Fruit fly (Drosophila melanogaster) whole organism, embryonic: ENCODE data around the gene CG32462.

Source experiments
- Abd-B ChIP-seq: fragments of 200-800 bp; sonication (Bioruptor generic); optimal IDR thresholded peaks from 2 replicates; lab custom pipeline; 2018; ENCODE audit warnings: missing biosample characterization, mild to moderate bottlenecking, missing genetic modification characterization, moderate library complexity
- C15 ChIP-seq: fragments of 200-800 bp; sonication (Bioruptor generic); IDR thresholded peaks from 3 replicates; pipeline ENCODE4 v1.3.6; 2022; ENCODE audit warnings: missing biosample characterization, missing genetic modification characterization
- CG10267 ChIP-seq: fragments of 200-800 bp; sonication (Bioruptor generic); optimal IDR thresholded peaks from 2 replicates; lab custom pipeline; 2018; ENCODE audit warnings: missing biosample characterization, mild to moderate bottlenecking, missing genetic modification characterization, moderate library complexity
- CG10274 ChIP-seq: fragments of 200-800 bp; sonication (Bioruptor generic); optimal IDR thresholded peaks from 3 replicates; lab custom pipeline; 2017; ENCODE audit warnings: missing biosample characterization, mild to moderate bottlenecking, missing genetic modification characterization
- CG11696 ChIP-seq: fragments of 200-800 bp; sonication (Bioruptor generic); IDR thresholded peaks from 2 replicates; pipeline ENCODE4 v1.3.6; 2022; ENCODE audit warnings: missing biosample characterization, missing genetic modification characterization
- CG12659 ChIP-seq: fragments of 200-800 bp; sonication (Bioruptor generic); optimal IDR thresholded peaks from 3 replicates; lab custom pipeline; 2017; ENCODE audit warnings: mild to moderate bottlenecking, missing biosample characterization, missing genetic modification reagents, missing genetic modification characterization
- CG12744 ChIP-seq: fragments of 200-800 bp; sonication (Bioruptor generic); optimal IDR thresholded peaks from 2 replicates; lab custom pipeline; 2016; ENCODE audit warnings: missing biosample characterization, missing genetic modification characterization
- CG14860 ChIP-seq: fragments of 200-800 bp; sonication (Bioruptor generic); IDR thresholded peaks from 3 replicates; pipeline ENCODE4 v1.3.6; 2022; ENCODE audit warnings: missing biosample characterization, missing genetic modification characterization; ENCODE audit not compliant: partially characterized antibody
- CG15269 ChIP-seq: fragments of 200-800 bp; sonication (Bioruptor generic); optimal IDR thresholded peaks from 2 replicates; lab custom pipeline; 2018; ENCODE audit warnings: missing biosample characterization, mild to moderate bottlenecking, missing genetic modification characterization, moderate library complexity
- CG1647 ChIP-seq: fragments of 200-800 bp; sonication (Bioruptor generic); optimal IDR thresholded peaks from 3 replicates; lab custom pipeline; 2016; ENCODE audit warnings: missing biosample characterization, missing genetic modification characterization
- CG17186 ChIP-seq: fragments of 200-800 bp; sonication (Bioruptor generic); optimal IDR thresholded peaks from 3 replicates; lab custom pipeline; 2017; ENCODE audit warnings: missing biosample characterization, missing genetic modification reagents, missing genetic modification characterization
- CG17359 ChIP-seq: fragments of 200-800 bp; sonication (Bioruptor generic); optimal IDR thresholded peaks from 3 replicates; lab custom pipeline; 2018; ENCODE audit warnings: missing biosample characterization, mild to moderate bottlenecking, missing genetic modification characterization, moderate library complexity
- CG17568 ChIP-seq: fragments of 200-800 bp; sonication (Bioruptor generic); optimal IDR thresholded peaks from 2 replicates; lab custom pipeline; 2018; ENCODE audit warnings: missing biosample characterization, mild to moderate bottlenecking, missing genetic modification characterization, moderate library complexity
- CG17612 ChIP-seq: fragments of 200-800 bp; sonication (Bioruptor generic); IDR thresholded peaks from 2 replicates; pipeline ENCODE4 v1.3.6; 2022; ENCODE audit warnings: missing biosample characterization, missing genetic modification characterization
- CG18476 ChIP-seq: fragments of 200-800 bp; sonication (Bioruptor generic); optimal IDR thresholded peaks from 2 replicates; lab custom pipeline; 2016; ENCODE audit warnings: missing biosample characterization, mild to moderate bottlenecking, missing genetic modification characterization
- CG2129 ChIP-seq: fragments of 200-800 bp; sonication (Bioruptor generic); IDR thresholded peaks from 2 replicates; pipeline ENCODE4 v1.3.6; 2022; ENCODE audit warnings: missing biosample characterization, missing genetic modification characterization; ENCODE audit not compliant: partially characterized antibody
- CG2202 ChIP-seq: fragments of 200-800 bp; sonication (Bioruptor generic); optimal IDR thresholded peaks from 2 replicates; lab custom pipeline; 2018; ENCODE audit warnings: missing biosample characterization, mild to moderate bottlenecking, missing genetic modification characterization
- CG2712 ChIP-seq: fragments of 200-800 bp; optimal IDR thresholded peaks from 3 replicates; lab custom pipeline; 2019; ENCODE audit warnings: missing biosample characterization, mild to moderate bottlenecking, missing genetic modification characterization, moderate library complexity
- CG4730 ChIP-seq: fragments of 200-800 bp; sonication (Bioruptor generic); IDR thresholded peaks from 2 replicates; pipeline ENCODE4 v1.3.6; 2022; ENCODE audit warnings: missing biosample characterization, missing genetic modification characterization
- CG6689 ChIP-seq: fragments of 200-800 bp; sonication (Bioruptor generic); IDR thresholded peaks from 2 replicates; pipeline ENCODE4 v1.3.6; 2022; ENCODE audit warnings: missing biosample characterization, missing genetic modification characterization
- CG6765 ChIP-seq: fragments of 200-800 bp; sonication (Bioruptor generic); optimal IDR thresholded peaks from 3 replicates; lab custom pipeline; 2017; ENCODE audit warnings: missing biosample characterization, mild to moderate bottlenecking, missing genetic modification characterization
- CG7745 ChIP-seq: fragments of 200-800 bp; sonication (Bioruptor generic); optimal IDR thresholded peaks from 2 replicates; lab custom pipeline; 2018; ENCODE audit warnings: missing biosample characterization, mild to moderate bottlenecking, missing genetic modification characterization, moderate library complexity
- CG9817 ChIP-seq: fragments of 200-800 bp; sonication (Bioruptor generic); optimal IDR thresholded peaks from 2 replicates; lab custom pipeline; 2018; ENCODE audit warnings: missing biosample characterization, mild to moderate bottlenecking, missing genetic modification characterization, moderate library complexity
- Dad ChIP-seq: fragments of 200-800 bp; sonication (Bioruptor generic); optimal IDR thresholded peaks from 3 replicates; lab custom pipeline; 2016; ENCODE audit warnings: missing biosample characterization, missing genetic modification characterization
- Deaf1 ChIP-seq: fragments of 200-800 bp; optimal IDR thresholded peaks from 3 replicates; lab custom pipeline; 2019; ENCODE audit warnings: missing biosample characterization, mild to moderate bottlenecking, missing genetic modification characterization, moderate library complexity
- Gsc ChIP-seq: fragments of 200-800 bp; sonication (Bioruptor generic); IDR thresholded peaks from 2 replicates; pipeline ENCODE4 v1.3.6; 2022; ENCODE audit warnings: missing biosample characterization, missing genetic modification characterization
- Hey ChIP-seq: fragments of 200-800 bp; sonication (Bioruptor generic); optimal IDR thresholded peaks from 3 replicates; lab custom pipeline; 2018; ENCODE audit warnings: missing biosample characterization, mild to moderate bottlenecking, missing genetic modification characterization
- Myb ChIP-seq: fragments of 200-800 bp; sonication (Bioruptor generic); optimal IDR thresholded peaks from 2 replicates; lab custom pipeline; 2016; ENCODE audit warnings: missing biosample characterization, missing genetic modification characterization
- Ptx1 ChIP-seq: fragments of 200-800 bp; sonication (Bioruptor generic); IDR thresholded peaks from 2 replicates; pipeline ENCODE4 v1.3.6; 2022; ENCODE audit warnings: missing biosample characterization, missing genetic modification characterization
- Scr ChIP-seq: fragments of 200-800 bp; sonication (Bioruptor generic); IDR thresholded peaks from 2 replicates; pipeline ENCODE4 v1.3.6; 2022; ENCODE audit warnings: missing biosample characterization, missing genetic modification characterization; ENCODE audit not compliant: partially characterized antibody
- Usf ChIP-seq: fragments of 200-800 bp; sonication (Bioruptor generic); optimal IDR thresholded peaks from 2 replicates; lab custom pipeline; 2017; ENCODE audit warnings: missing genotype, missing biosample characterization, missing genetic modification characterization
- Vsx1 ChIP-seq: fragments of 200-800 bp; sonication (Bioruptor generic); optimal IDR thresholded peaks from 2 replicates; lab custom pipeline; 2017; ENCODE audit warnings: missing biosample characterization, mild to moderate bottlenecking, missing genetic modification characterization, missing genetic modification reagents
- dmrt11E ChIP-seq: fragments of 200-800 bp; sonication (Bioruptor generic); optimal IDR thresholded peaks from 3 replicates; lab custom pipeline; 2018; ENCODE audit warnings: missing biosample characterization, mild to moderate bottlenecking, missing genetic modification characterization, moderate library complexity
- emc ChIP-seq: fragments of 200-800 bp; sonication (Bioruptor generic); optimal IDR thresholded peaks from 2 replicates; lab custom pipeline; 2016; ENCODE audit warnings: missing biosample characterization, missing genetic modification characterization
- fru ChIP-seq: fragments of >200 bp; optimal IDR thresholded peaks from 2 replicates; lab custom pipeline; 2017
- ftz-f1 ChIP-seq: fragments of 200-800 bp; sonication (Bioruptor generic); optimal IDR thresholded peaks from 2 replicates; lab custom pipeline; 2016; ENCODE audit warnings: missing biosample characterization, missing genetic modification characterization
- insv ChIP-seq, 2 experiments: fragments of 200-800 bp; sonication (Bioruptor generic); optimal IDR thresholded peaks; 3 replicates each; lab custom pipeline; 2016 to 2018; ENCODE audit warnings: missing biosample characterization in 2 of 2, missing genetic modification characterization in 2 of 2
- jigr1 ChIP-seq: fragments of 200-800 bp; sonication (Bioruptor generic); IDR thresholded peaks from 3 replicates; pipeline ENCODE4 v1.3.6; 2022; ENCODE audit warnings: missing biosample characterization, missing genetic modification characterization
- mam ChIP-seq: fragments of 200-800 bp; sonication (Bioruptor generic); optimal IDR thresholded peaks from 3 replicates; lab custom pipeline; 2016; ENCODE audit warnings: missing biosample characterization, missing genetic modification characterization
- nmo ChIP-seq: fragments of 200-800 bp; sonication (Bioruptor generic); optimal IDR thresholded peaks from 2 replicates; lab custom pipeline; 2018; ENCODE audit warnings: missing biosample characterization, mild to moderate bottlenecking, missing genetic modification characterization, moderate library complexity
- otp ChIP-seq: fragments of 200-800 bp; sonication (Bioruptor generic); IDR thresholded peaks from 3 replicates; pipeline ENCODE4, ENCODE4 v1.3.6; 2022; ENCODE audit warnings: missing biosample characterization, missing genetic modification characterization
- pnt ChIP-seq: fragments of 200-800 bp; sonication (Bioruptor generic); optimal IDR thresholded peaks from 3 replicates; lab custom pipeline; 2016; ENCODE audit warnings: missing biosample characterization, missing genetic modification characterization
- ranshi ChIP-seq: fragments of 200-800 bp; sonication (Bioruptor generic); IDR thresholded peaks from 2 replicates; pipeline ENCODE4 v1.3.6; 2022; ENCODE audit warnings: missing biosample characterization, missing genetic modification characterization
- rib ChIP-seq: fragments of 200-800 bp; sonication (Bioruptor generic); IDR thresholded peaks from 2 replicates; pipeline ENCODE4 v1.3.6; 2022; ENCODE audit warnings: missing biosample characterization, missing genetic modification characterization
- sens ChIP-seq: fragments of 200-800 bp; sonication (Bioruptor generic); peaks from one replicate; lab custom pipeline; 2016; ENCODE audit warnings: missing biosample characterization, missing genetic modification characterization
- stwl ChIP-seq: fragments of 200-800 bp; sonication (Bioruptor generic); optimal IDR thresholded peaks from 3 replicates; lab custom pipeline; 2018; ENCODE audit warnings: missing biosample characterization, mild to moderate bottlenecking, missing genetic modification characterization, moderate library complexity
- tll ChIP-seq, 2 experiments: fragments of 200-800 bp in 1 of 2; fragments of >200 bp in 1 of 2; sonication (Bioruptor generic) in 1 of 2; optimal IDR thresholded peaks; 2 replicates each; lab custom pipeline; 2017 to 2019; ENCODE audit warnings: missing biosample characterization in 2 of 2, missing genetic modification characterization in 2 of 2, mild to moderate bottlenecking in 1 of 2, moderate library complexity in 1 of 2
- trh ChIP-seq: fragments of 200-800 bp; sonication (Bioruptor generic); optimal IDR thresholded peaks from 2 replicates; lab custom pipeline; 2016; ENCODE audit warnings: missing biosample characterization, missing genetic modification characterization
- vfl ChIP-seq: fragments of 200-800 bp; sonication (Bioruptor generic); optimal IDR thresholded peaks from 2 replicates; lab custom pipeline; 2016; ENCODE audit warnings: missing biosample characterization, missing genetic modification characterization
- vnd ChIP-seq: fragments of 200-800 bp; sonication (Bioruptor generic); IDR thresholded peaks from 3 replicates; pipeline ENCODE4 v1.3.6; 2022; ENCODE audit warnings: missing biosample characterization, missing genetic modification characterization; ENCODE audit not compliant: partially characterized antibody
- z ChIP-seq: fragments of 200-800 bp; sonication (Bioruptor generic); IDR thresholded peaks from 3 replicates; pipeline ENCODE4 v1.3.6; 2022; ENCODE audit warnings: missing biosample characterization, missing genetic modification characterization

CG32462 gene

dm6 chr3L:22822544-22823175 is 30.7 kb downstream of the CG32462 start (continued):
- TF ChIP-seq Dad (GFP tag; lab: Kevin White, UChicago), result no peak
- TF ChIP-seq Myb (GFP tag; lab: Kevin White, UChicago), result no peak
- 0 out of 3 replicates have a peak, but pooled peaks have one; percentile 7 for TF ChIP-seq z
- TF ChIP-seq CG4730 (GFP tag; lab: Robert Waterston, UW), result no peak
- no peak for TF ChIP-seq Vsx1 (GFP tag; lab: Kevin White, UChicago)
- TF ChIP-seq CG10274, result no peak
- TF ChIP-seq CG12659 (GFP tag; lab: Kevin White, UChicago), result no peak
- no peak for TF ChIP-seq CG11696 (GFP tag; lab: Robert Waterston, UW)
- no peak for TF ChIP-seq CG17568 (GFP tag; lab: Kevin White, UChicago)
- TF ChIP-seq CG2712 (tag; lab: Kevin White, UChicago), result no peak
- no peak for TF ChIP-seq CG14860 (GFP tag; lab: Robert Waterston, UW)
- TF ChIP-seq CG7745 (tag; lab: Kevin White, UChicago), result no peak
- TF ChIP-seq CG2129 (GFP tag; lab: Robert Waterston, UW), result no peak
- no peak for TF ChIP-seq CG1647
- TF ChIP-seq CG18476 (GFP tag; lab: Kevin White, UChicago), result no peak
- TF ChIP-seq Hey (tag; lab: Kevin White, UChicago), result no peak
- no peak for TF ChIP-seq CG6765
- no peak for TF ChIP-seq ranshi (GFP tag; lab: Robert Waterston, UW)
- TF ChIP-seq Ptx1 (GFP tag; lab: Robert Waterston, UW), result no peak
- TF ChIP-seq jigr1 (GFP tag; lab: Robert Waterston, UW), result no peak
- no peak for TF ChIP-seq ftz-f1
- peak; percentile 86 for TF ChIP-seq rib (GFP tag; lab: Robert Waterston, UW)
- TF ChIP-seq CG17359, result peak; percentile 18
- TF ChIP-seq otp (GFP tag; lab: Robert Waterston, UW), result no peak
- no peak for TF ChIP-seq mam
- TF ChIP-seq Scr (GFP tag; lab: Robert Waterston, UW), result no peak
- no peak for TF ChIP-seq CG6689 (GFP tag; lab: Robert Waterston, UW)
- no peak for TF ChIP-seq CG15269
- TF ChIP-seq Abd-B (GFP tag; lab: Kevin White, UChicago), result no peak
- TF ChIP-seq tll (GFP tag; optimal IDR thresholded peaks at IDR 0.05; lab: Kevin White, UChicago), result no peak
- TF ChIP-seq CG12744 (GFP tag; lab: Kevin White, UChicago), result no peak
- no peak for TF ChIP-seq trh
- no peak for TF ChIP-seq vnd
- TF ChIP-seq emc (GFP tag; lab: Kevin White, UChicago), result no peak
- TF ChIP-seq nmo, result no peak
- TF ChIP-seq vfl (GFP tag; lab: Kevin White, UChicago), result no peak
- TF ChIP-seq Deaf1, result peak; percentile 74
- TF ChIP-seq insv (GFP tag; optimal IDR thresholded peaks at IDR 0.05; lab: Kevin White, UChicago), result no peak
- TF ChIP-seq C15, result no peak
- TF ChIP-seq CG17612 (GFP tag; lab: Robert Waterston, UW), result no peak
- TF ChIP-seq pnt, result no peak
- TF ChIP-seq stwl (tag; lab: Kevin White, UChicago), result no peak
- no peak for TF ChIP-seq dmrt11E (tag; lab: Kevin White, UChicago)
- no peak for TF ChIP-seq CG17186 (GFP tag; lab: Kevin White, UChicago)
- no peak for TF ChIP-seq Gsc (GFP tag; lab: Robert Waterston, UW)
- TF ChIP-seq fru, result no peak
- TF ChIP-seq sens (GFP tag; lab: Kevin White, UChicago), result no peak
- TF ChIP-seq Usf (GFP tag; lab: Kevin White, UChicago), result no peak
- no peak for TF ChIP-seq CG9817
- no peak for TF ChIP-seq CG10267
- no peak for TF ChIP-seq CG2202
